Worm (Caenorhabditis elegans) whole organism, L4 larva: ENCODE measurements around the gene pap-2.

Experiments
- F44E2.7 ChIP-seq: fragments of 200-800 bp; sonication (Bioruptor generic); IDR thresholded peaks from 2 replicates; pipeline ENCODE4 v2.1.2; 2022; ENCODE audit warnings: missing genetic modification characterization, missing compliant biosample characterization
- Y48G9A.11 ChIP-seq: fragments of 200-800 bp; sonication (Bioruptor generic); IDR thresholded peaks from 2 replicates; pipeline ENCODE4 v1.3.6; 2022; ENCODE audit warnings: missing genetic modification reagents, missing genetic modification characterization, missing compliant biosample characterization
- Y5F2A.4 ChIP-seq: fragments of 200-800 bp; sonication (Bioruptor generic); optimal IDR thresholded peaks from 2 replicates; lab custom pipeline; 2018; ENCODE audit warnings: mild to moderate bottlenecking, missing genetic modification characterization, missing compliant biosample characterization
- ZK337.2 ChIP-seq: fragments of 200-800 bp; sonication (Bioruptor generic); IDR thresholded peaks from 2 replicates; pipeline ENCODE4 v1.3.6; 2022; ENCODE audit warnings: missing genetic modification reagents, missing genetic modification characterization, missing compliant biosample characterization
- ZK546.5 ChIP-seq, 2 experiments: sonication (generic microtip); optimal IDR thresholded peaks; 2 replicates each; lab custom pipeline; 2017; ENCODE audit warnings: missing biosample characterization in 2 of 2, missing genetic modification characterization in 2 of 2
- aha-1 ChIP-seq: fragments of 150-350 bp; peaks from one replicate; lab custom pipeline; 2014; ENCODE audit warnings: missing biosample characterization, missing genetic modification characterization
- ceh-20 ChIP-seq: fragments of 200-800 bp; sonication (Bioruptor generic); IDR thresholded peaks from 2 replicates; pipeline ENCODE4 v1.3.6; 2022; ENCODE audit warnings: missing genetic modification reagents, missing genetic modification characterization, missing compliant biosample characterization
- daf-12 ChIP-seq: fragments of 150-350 bp; optimal IDR thresholded peaks from 2 replicates; lab custom pipeline; 2014; ENCODE audit warnings: missing biosample characterization, missing genetic modification reagents, missing genetic modification characterization
- daf-16 ChIP-seq, 3 experiments: sonication (generic microtip); optimal IDR thresholded peaks; 2 replicates each; lab custom pipeline; 2016 to 2017; ENCODE audit warnings: missing genetic modification characterization in 3 of 3, missing genetic modification reagents in 3 of 3, mild to moderate bottlenecking in 2 of 3, missing compliant biosample characterization in 2 of 3, missing biosample characterization in 1 of 3, moderate library complexity in 1 of 3
- dmd-6 ChIP-seq: fragments of 200-800 bp; sonication (Bioruptor generic); IDR thresholded peaks from 2 replicates; pipeline ENCODE4 v1.3.6; 2022; ENCODE audit warnings: missing genetic modification reagents, missing genetic modification characterization, missing compliant biosample characterization
- dmd-8 ChIP-seq: fragments of 200-800 bp; sonication (Bioruptor generic); IDR thresholded peaks from 2 replicates; pipeline ENCODE4 v1.3.6; 2022; ENCODE audit warnings: missing genetic modification characterization, missing compliant biosample characterization
- dmd-9 ChIP-seq: fragments of 200-800 bp; sonication (Bioruptor generic); IDR thresholded peaks from 2 replicates; pipeline ENCODE4 v1.3.6; 2022; ENCODE audit warnings: missing genetic modification reagents, missing genetic modification characterization, missing compliant biosample characterization
- dpl-1 ChIP-seq: fragments of 150-350 bp; optimal IDR thresholded peaks from 2 replicates; lab custom pipeline; 2014; ENCODE audit warnings: missing biosample characterization, missing genetic modification reagents, missing genetic modification characterization
- dve-1 ChIP-seq: sonication (generic microtip); optimal IDR thresholded peaks from 2 replicates; lab custom pipeline; 2017; ENCODE audit warnings: antibody characterized with exemption, mild to moderate bottlenecking, missing genetic modification characterization, missing compliant biosample characterization; ENCODE audit not compliant: insufficient read depth
- fos-1 ChIP-seq: fragments of 150-350 bp; optimal IDR thresholded peaks from 2 replicates; lab custom pipeline; 2014; ENCODE audit warnings: missing biosample characterization, missing genetic modification characterization
- hlh-11 ChIP-seq: fragments of 200-800 bp; sonication (Bioruptor generic); optimal IDR thresholded peaks from 2 replicates; lab custom pipeline; 2018; ENCODE audit warnings: mild to moderate bottlenecking, missing genetic modification characterization, missing compliant biosample characterization
- hlh-30 ChIP-seq: sonication (generic microtip); optimal IDR thresholded peaks from 2 replicates; lab custom pipeline; 2017; ENCODE audit warnings: antibody characterized with exemption, mild to moderate bottlenecking, missing genetic modification characterization, missing compliant biosample characterization; ENCODE audit not compliant: insufficient read depth
- jun-1 ChIP-seq: fragments of 150-350 bp; optimal IDR thresholded peaks from 2 replicates; lab custom pipeline; 2014; ENCODE audit warnings: missing biosample characterization, missing genetic modification reagents, missing genetic modification characterization
- lin-1 ChIP-seq: fragments of 200-800 bp; sonication (Bioruptor generic); IDR thresholded peaks from 2 replicates; pipeline ENCODE4 v1.3.6; 2022; ENCODE audit warnings: missing genetic modification reagents, missing genetic modification characterization, missing compliant biosample characterization
- lin-13 ChIP-seq: fragments of 150-350 bp; optimal IDR thresholded peaks from 2 replicates; lab custom pipeline; 2014; ENCODE audit warnings: missing biosample characterization, missing genetic modification reagents, missing genetic modification characterization
- lin-38 ChIP-seq: fragments of 200-800 bp; sonication (Bioruptor generic); IDR thresholded peaks from 2 replicates; pipeline ENCODE4 v1.3.6; 2022; ENCODE audit warnings: missing genetic modification reagents, missing genetic modification characterization, missing compliant biosample characterization
- lir-3 ChIP-seq: sonication (generic microtip); optimal IDR thresholded peaks from 2 replicates; lab custom pipeline; 2016; ENCODE audit warnings: mild to moderate bottlenecking, missing genetic modification characterization, missing compliant biosample characterization
- lsy-2 ChIP-seq, 2 experiments: fragments of 150-350 bp in 1 of 2; sonication (generic microtip) in 1 of 2; optimal IDR thresholded peaks; 2 replicates each; lab custom pipeline; 2014 to 2017; ENCODE audit warnings: missing biosample characterization in 2 of 2, missing genetic modification characterization in 2 of 2
- mdl-1 ChIP-seq, 2 experiments: fragments of 150-350 bp in 1 of 2; sonication (generic microtip) in 1 of 2; optimal IDR thresholded peaks; 2 replicates each; lab custom pipeline; 2014 to 2017; ENCODE audit warnings: missing biosample characterization in 2 of 2, missing genetic modification characterization in 2 of 2
- mdt-29 ChIP-seq: fragments of 200-800 bp; sonication (Bioruptor generic); IDR thresholded peaks from 2 replicates; pipeline ENCODE4 v1.3.6; 2022; ENCODE audit warnings: missing genetic modification reagents, missing genetic modification characterization, missing compliant biosample characterization
- mep-1 ChIP-seq: fragments of 150-350 bp; sonication (generic microtip); optimal IDR thresholded peaks from 3 replicates; lab custom pipeline; 2014; ENCODE audit warnings: missing biosample characterization, missing genetic modification characterization
- mes-2 ChIP-seq: sonication (generic microtip); optimal IDR thresholded peaks from 2 replicates; lab custom pipeline; 2016; ENCODE audit warnings: missing genotype, mild to moderate bottlenecking, missing genetic modification characterization, missing compliant biosample characterization; ENCODE audit not compliant: poor library complexity, severe bottlenecking
- mxl-3 ChIP-seq: fragments of 200-800 bp; sonication (Bioruptor generic); optimal IDR thresholded peaks from 2 replicates; lab custom pipeline; 2018; ENCODE audit warnings: mild to moderate bottlenecking, missing genetic modification characterization, missing compliant biosample characterization
- nhr-10 ChIP-seq: fragments of 150-350 bp; optimal IDR thresholded peaks from 2 replicates; lab custom pipeline; 2014; ENCODE audit warnings: missing biosample characterization, missing genetic modification characterization
- nhr-102 ChIP-seq: sonication (generic microtip); optimal IDR thresholded peaks from 2 replicates; lab custom pipeline; 2016; ENCODE audit warnings: mild to moderate bottlenecking, missing genetic modification characterization, moderate library complexity, missing compliant biosample characterization
- nhr-11 ChIP-seq: fragments of 150-350 bp; optimal IDR thresholded peaks from 2 replicates; lab custom pipeline; 2014; ENCODE audit warnings: missing biosample characterization, missing genetic modification characterization
- nhr-237 ChIP-seq: sonication (generic microtip); optimal IDR thresholded peaks from 2 replicates; lab custom pipeline; 2017; ENCODE audit warnings: missing biosample characterization, missing genetic modification characterization
- nhr-25 ChIP-seq: sonication (generic microtip); optimal IDR thresholded peaks from 2 replicates; lab custom pipeline; 2017; ENCODE audit warnings: missing genetic modification characterization, mild to moderate bottlenecking, missing compliant biosample characterization, antibody characterized with exemption, moderate library complexity, borderline replicate concordance; ENCODE audit not compliant: insufficient read depth
- nhr-28 ChIP-seq: fragments of 150-350 bp; optimal IDR thresholded peaks from 2 replicates; lab custom pipeline; 2014; ENCODE audit warnings: missing biosample characterization, missing genetic modification characterization
- nhr-41 ChIP-seq: fragments of 200-800 bp; sonication (Bioruptor generic); IDR thresholded peaks from 2 replicates; pipeline ENCODE4 v1.3.6; 2022; ENCODE audit warnings: missing genetic modification reagents, missing genetic modification characterization, missing compliant biosample characterization
- nhr-48 ChIP-seq: sonication (generic microtip); optimal IDR thresholded peaks from 2 replicates; lab custom pipeline; 2016; ENCODE audit warnings: mild to moderate bottlenecking, missing genetic modification characterization, missing compliant biosample characterization
- nhr-6 ChIP-seq: fragments of 150-350 bp; optimal IDR thresholded peaks from 2 replicates; lab custom pipeline; 2014; ENCODE audit warnings: missing biosample characterization, missing genetic modification characterization
- nhr-76 ChIP-seq: fragments of 150-350 bp; optimal IDR thresholded peaks from 2 replicates; lab custom pipeline; 2014; ENCODE audit warnings: missing biosample characterization, missing genetic modification characterization
- php-3 ChIP-seq: fragments of 200-800 bp; sonication (Bioruptor generic); IDR thresholded peaks from 2 replicates; pipeline ENCODE4 v1.3.6; 2022; ENCODE audit warnings: missing genetic modification reagents, missing genetic modification characterization, missing compliant biosample characterization
- pqm-1 ChIP-seq: sonication (generic microtip); optimal IDR thresholded peaks from 2 replicates; lab custom pipeline; 2017; ENCODE audit warnings: missing biosample characterization, missing genetic modification characterization
- rbr-2 ChIP-seq: sonication (generic microtip); optimal IDR thresholded peaks from 2 replicates; lab custom pipeline; 2016; ENCODE audit warnings: missing genotype, missing genetic modification characterization, missing compliant biosample characterization
- saeg-2 ChIP-seq: fragments of 200-800 bp; sonication (Bioruptor generic); IDR thresholded peaks from 2 replicates; pipeline ENCODE4 v1.3.6; 2022; ENCODE audit warnings: missing genetic modification reagents, missing genetic modification characterization, missing compliant biosample characterization
- sdz-12 ChIP-seq: fragments of 200-800 bp; sonication (Bioruptor generic); optimal IDR thresholded peaks from 2 replicates; lab custom pipeline; 2018; ENCODE audit warnings: mild to moderate bottlenecking, missing genetic modification characterization, missing compliant biosample characterization
- tra-1 ChIP-seq: fragments of 200-800 bp; sonication (Bioruptor generic); IDR thresholded peaks from 2 replicates; pipeline ENCODE4 v1.3.6; 2022; ENCODE audit warnings: missing genetic modification reagents, missing genetic modification characterization, missing compliant biosample characterization
- unc-39 ChIP-seq: sonication (generic microtip); optimal IDR thresholded peaks from 2 replicates; lab custom pipeline; 2017; ENCODE audit warnings: missing biosample characterization, missing genetic modification characterization
- unc-62 ChIP-seq, 3 experiments: fragments of 150-350 bp in 1 of 3; sonication (generic microtip); optimal IDR thresholded peaks in 2 of 3; peaks in 1 of 3; 1 replicate in 1 of 3; 2 replicates in 2 of 3; lab custom pipeline; 2014 to 2017; ENCODE audit warnings: missing biosample characterization in 3 of 3, missing genetic modification characterization in 3 of 3, missing genetic modification reagents in 3 of 3, missing genotype in 1 of 3
- zip-11 ChIP-seq: fragments of 200-800 bp; sonication (Bioruptor generic); IDR thresholded peaks from 2 replicates; pipeline ENCODE4 v1.3.6; 2022; ENCODE audit warnings: missing genetic modification characterization, missing compliant biosample characterization

pap-2 gene

DNA sequence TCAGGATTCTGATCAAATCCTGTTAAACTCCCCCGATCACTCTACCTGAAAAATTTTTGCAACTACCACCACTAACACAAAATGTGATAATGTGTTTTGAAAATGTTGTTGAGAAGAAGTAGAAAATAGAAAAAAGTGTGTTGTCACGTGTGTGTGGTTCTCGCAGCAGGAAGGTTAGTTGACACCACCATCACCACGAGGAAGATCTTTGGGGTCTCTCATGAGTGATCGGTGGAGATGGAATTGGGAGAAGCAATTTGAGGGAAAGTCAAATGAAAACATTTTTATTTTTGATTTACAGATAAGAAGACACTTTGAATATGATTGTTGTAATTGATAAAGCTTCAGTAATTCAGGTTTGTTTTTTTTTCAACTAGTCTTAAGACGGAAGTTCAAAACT is 7.5 kb downstream of the pap-2 start (continued):
- TF ChIP-seq jun-1 (tag; lab: Kevin White, UChicago) (no peak), dpl-1 (GFP tag; lab: Kevin White, UChicago) (no peak), ZK337.2 (GFP tag; lab: Robert Waterston, UW) (no peak), hlh-30 (tag; lab: Kevin White, UChicago) (peak; percentile 96), dmd-9 (GFP tag; lab: Robert Waterston, UW) (no peak), daf-12 (no peak), dmd-6 (GFP tag; lab: Robert Waterston, UW) (peak; percentile 69), nhr-102 (tag; lab: Kevin White, UChicago) (no peak), Y5F2A.4 (GFP tag; lab: Kevin White, UChicago) (no peak), sdz-12 (GFP tag; lab: Kevin White, UChicago) (no peak), Y48G9A.11 (GFP tag; lab: Robert Waterston, UW) (no peak), lir-3 (tag; lab: Kevin White, UChicago) (no peak), F44E2.7 (no peak), hlh-11 (tag; lab: Kevin White, UChicago) (peak; percentile 77)

DNA sequence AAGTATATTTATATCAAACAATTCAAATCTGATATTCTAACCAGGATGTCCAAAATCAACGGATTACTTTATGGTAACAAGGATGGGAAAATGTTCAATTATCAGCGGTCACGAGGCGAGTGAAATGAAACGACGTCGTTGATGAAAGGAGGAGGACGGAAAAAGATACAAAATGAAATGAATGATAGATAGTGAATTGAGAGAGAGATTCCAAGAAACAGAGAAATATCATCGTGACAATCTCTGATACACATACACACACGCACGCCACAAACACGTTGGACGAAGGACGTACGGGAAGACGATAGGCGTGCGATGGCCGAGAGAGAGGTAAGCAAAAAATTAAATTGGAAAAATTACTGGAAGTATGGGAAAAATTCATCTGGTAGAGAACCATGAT is 8.1 kb downstream of the pap-2 start:
- no peak for TF ChIP-seq nhr-237 (tag; lab: Kevin White, UChicago)
- peak; percentile 33; the same call in 1 of the 2 replicates for TF ChIP-seq php-3
- TF ChIP-seq rbr-2: peak; percentile 29
- TF ChIP-seq dmd-8 (GFP tag; lab: Robert Waterston, UW): 0 out of 2 replicates have a peak, but pooled peaks have one; percentile 53
- TF ChIP-seq nhr-25 (tag; lab: Kevin White, UChicago): peak; percentile 29
- peak; percentile 0 for TF ChIP-seq mes-2 (tag; lab: Kevin White, UChicago)
- peak; percentile 90 for TF ChIP-seq nhr-48 (tag; lab: Kevin White, UChicago)
- no peak for TF ChIP-seq fos-1 (tag; lab: Kevin White, UChicago)
- peak; percentile 8 for TF ChIP-seq dpl-1 (GFP tag; lab: Kevin White, UChicago)
- TF ChIP-seq lin-38 (GFP tag; lab: Robert Waterston, UW): peak; percentile 20; the same call in 1 of the 2 replicates
- 0 out of 2 replicates have a peak, but pooled peaks have one; percentile 47 for TF ChIP-seq ceh-20
- peak; percentile 66 for TF ChIP-seq mep-1 (tag; lab: Kevin White, UChicago)
- peak; percentile 35 for TF ChIP-seq lin-13 (GFP tag; lab: Kevin White, UChicago)
- peak; percentile 28 for TF ChIP-seq pqm-1 (tag; lab: Kevin White, UChicago)
- peak; percentile 88 for TF ChIP-seq hlh-11 (tag; lab: Kevin White, UChicago)
- no peak for TF ChIP-seq nhr-76
- TF ChIP-seq mxl-3 (GFP tag; lab: Kevin White, UChicago): peak; percentile 100
- TF ChIP-seq unc-39 (tag; lab: Kevin White, UChicago): no peak
- TF ChIP-seq nhr-6: peak; percentile 58
- TF ChIP-seq hlh-30 (tag; lab: Kevin White, UChicago): peak; percentile 91
- TF ChIP-seq nhr-10 (tag; lab: Kevin White, UChicago): peak; percentile 74
- TF ChIP-seq lsy-2 (tag; optimal IDR thresholded peaks at IDR 0.05; lab: Kevin White, UChicago): peak in 1 of 2 experiments; percentile 60
- TF ChIP-seq dve-1: peak; percentile 73
- no peak for TF ChIP-seq ZK546.5 (tag; optimal IDR thresholded peaks at IDR 0.05; lab: Kevin White, UChicago)
- TF ChIP-seq aha-1 (tag; lab: Kevin White, UChicago): peak; percentile 95
- TF ChIP-seq nhr-102 (tag; lab: Kevin White, UChicago): peak; percentile 49
- 0 out of 2 replicates have a peak, but pooled peaks have one; percentile 18 for TF ChIP-seq saeg-2 (GFP tag; lab: Robert Waterston, UW)
- peak; percentile 94 for TF ChIP-seq dmd-6 (GFP tag; lab: Robert Waterston, UW)
- 0 out of 2 replicates have a peak, but pooled peaks have one; percentile 10 for TF ChIP-seq tra-1 (GFP tag; lab: Robert Waterston, UW)
- TF ChIP-seq mdt-29 (GFP tag; lab: Robert Waterston, UW): no peak
- no peak for TF ChIP-seq zip-11 (GFP tag; lab: Robert Waterston, UW)
- peak; percentile 91 for TF ChIP-seq nhr-28 (tag; lab: Kevin White, UChicago)
- no peak for TF ChIP-seq nhr-41 (GFP tag; lab: Robert Waterston, UW)
- peak in 1 of 2 experiments; percentile 100 for TF ChIP-seq unc-62 (GFP tag; optimal IDR thresholded peaks at IDR 0.05 in 1 of 2; lab: Kevin White, UChicago)
- TF ChIP-seq unc-62 (tag; optimal IDR thresholded peaks at IDR 0.05; lab: Kevin White, UChicago): no peak
- TF ChIP-seq nhr-11 (tag; lab: Kevin White, UChicago): peak; percentile 96
- TF ChIP-seq daf-16 (GFP tag; optimal IDR thresholded peaks at IDR 0.05; lab: Kevin White, UChicago): no peak
- peak; percentile 82 for TF ChIP-seq daf-16 (tag; optimal IDR thresholded peaks at IDR 0.05; lab: Kevin White, UChicago)
- peak; percentile 50 to 96 for TF ChIP-seq mdl-1 (tag; optimal IDR thresholded peaks at IDR 0.05; lab: Kevin White, UChicago)
- peak; percentile 56 for TF ChIP-seq lin-1
